Fruit fly (Drosophila melanogaster) Kc167 (cell line): ENCODE measurements around the gene CG10657.

Experiments used
- Sin3A ChIP-seq: fragments of >200 bp; optimal IDR thresholded peaks from 2 replicates; lab custom pipeline; 2018; ENCODE audit warnings: missing external identifiers
- insv ChIP-seq: fragments of >200 bp; optimal IDR thresholded peaks from 3 replicates; lab custom pipeline; 2018; ENCODE audit warnings: missing external identifiers
- psq ChIP-seq: fragments of >200 bp; optimal IDR thresholded peaks from 2 replicates; lab custom pipeline; 2017; ENCODE audit warnings: missing external identifiers

- no peak for TF ChIP-seq Sin3A (lab: Kevin White, UChicago)
- no peak for TF ChIP-seq psq (lab: Kevin White, UChicago)
- no peak for TF ChIP-seq insv
Measured at dm6 chr3L:12515691-12516455, 18.9 kb upstream of the CG10657 start.
